Fruit fly (Drosophila melanogaster) whole organism, embryonic: ENCODE measurements around the gene CG8675.
A peak's percentile ranks its signal among the peaks of the same experiment; 100 is the strongest.

Experiments
- Adf1 ChIP-seq: fragments of 200-800 bp; sonication (Bioruptor generic); IDR thresholded peaks from 2 replicates; pipeline ENCODE4 v1.3.6; 2022; ENCODE audit warnings: missing biosample characterization, missing genetic modification characterization
- Awh ChIP-seq: fragments of 200-800 bp; sonication (Bioruptor generic); IDR thresholded peaks from 2 replicates; pipeline ENCODE4, ENCODE4 v1.3.6; 2022; ENCODE audit warnings: missing biosample characterization, missing genetic modification characterization
- Bgb ChIP-seq: fragments of 200-800 bp; sonication (Bioruptor generic); IDR thresholded peaks from 2 replicates; pipeline ENCODE4 v1.3.6; 2022; ENCODE audit warnings: missing biosample characterization, missing genetic modification characterization; ENCODE audit not compliant: partially characterized antibody
- CG10462 ChIP-seq: fragments of 200-800 bp; sonication (Bioruptor generic); optimal IDR thresholded peaks from 2 replicates; lab custom pipeline; 2016; ENCODE audit warnings: missing biosample characterization, missing genetic modification characterization
- CG10979 ChIP-seq: fragments of 200-800 bp; sonication (Bioruptor generic); optimal IDR thresholded peaks from 2 replicates; lab custom pipeline; 2018; ENCODE audit warnings: missing biosample characterization, mild to moderate bottlenecking, missing genetic modification characterization, moderate library complexity
- CG11456 ChIP-seq: fragments of 200-800 bp; sonication (Bioruptor generic); IDR thresholded peaks from 3 replicates; pipeline ENCODE4 v1.3.6; 2022; ENCODE audit warnings: missing biosample characterization, missing genetic modification characterization
- CG12769 ChIP-seq: fragments of 200-800 bp; sonication (Bioruptor generic); optimal IDR thresholded peaks from 2 replicates; lab custom pipeline; 2019; ENCODE audit warnings: missing biosample characterization, mild to moderate bottlenecking, missing genetic modification characterization, moderate library complexity
- CG14965 ChIP-seq: fragments of 200-800 bp; sonication (Bioruptor generic); optimal IDR thresholded peaks from 2 replicates; lab custom pipeline; 2016; ENCODE audit warnings: missing biosample characterization, missing genetic modification characterization, borderline replicate concordance
- CG2120 ChIP-seq: fragments of 200-800 bp; sonication (Bioruptor generic); optimal IDR thresholded peaks from 3 replicates; lab custom pipeline; 2016; ENCODE audit warnings: missing biosample characterization, missing genetic modification characterization
- CG3065 ChIP-seq: fragments of 200-800 bp; sonication (Bioruptor generic); optimal IDR thresholded peaks from 2 replicates; lab custom pipeline; 2016; ENCODE audit warnings: missing biosample characterization, missing genetic modification characterization
- CG32772 ChIP-seq: fragments of 200-800 bp; sonication (Bioruptor generic); IDR thresholded peaks from 2 replicates; pipeline ENCODE4 v1.3.6; 2022; ENCODE audit warnings: missing biosample characterization, missing genetic modification characterization
- CG3281 ChIP-seq: fragments of 200-800 bp; sonication (Bioruptor generic); optimal IDR thresholded peaks from 3 replicates; lab custom pipeline; 2017; ENCODE audit warnings: missing biosample characterization, mild to moderate bottlenecking, missing genetic modification characterization
- CG3838 ChIP-seq: fragments of 200-800 bp; sonication (Bioruptor generic); optimal IDR thresholded peaks from 3 replicates; lab custom pipeline; 2016; ENCODE audit warnings: missing biosample characterization, missing genetic modification characterization
- CG43689 ChIP-seq: fragments of 200-800 bp; sonication (Bioruptor generic); IDR thresholded peaks from 2 replicates; pipeline ENCODE4 v1.3.6; 2022; ENCODE audit warnings: missing biosample characterization, missing genetic modification characterization
- CG6654 ChIP-seq: fragments of 200-800 bp; sonication (Bioruptor generic); optimal IDR thresholded peaks from 2 replicates; lab custom pipeline; 2017; ENCODE audit warnings: missing biosample characterization, mild to moderate bottlenecking, missing genetic modification characterization
- CG6854 ChIP-seq: fragments of 200-800 bp; sonication (Bioruptor generic); optimal IDR thresholded peaks from 3 replicates; lab custom pipeline; 2017; ENCODE audit warnings: missing biosample characterization, mild to moderate bottlenecking, missing genetic modification characterization
- CG7839 ChIP-seq: fragments of 200-800 bp; sonication (Bioruptor generic); optimal IDR thresholded peaks from 3 replicates; lab custom pipeline; 2018; ENCODE audit warnings: missing biosample characterization, mild to moderate bottlenecking, missing genetic modification characterization, moderate library complexity
- CG8290 ChIP-seq, 3 experiments: fragments of 200-800 bp; sonication (Bioruptor generic); optimal IDR thresholded peaks; 2 replicates each; lab custom pipeline; 2016 to 2019; ENCODE audit warnings: missing biosample characterization in 3 of 3, missing genetic modification characterization in 3 of 3, mild to moderate bottlenecking in 2 of 3, moderate library complexity in 1 of 3
- CG9437 ChIP-seq: fragments of 200-800 bp; sonication (Bioruptor generic); optimal IDR thresholded peaks from 2 replicates; lab custom pipeline; 2018; ENCODE audit warnings: missing biosample characterization, mild to moderate bottlenecking, missing genetic modification characterization
- CHES-1-like ChIP-seq: fragments of 200-800 bp; sonication (Bioruptor generic); optimal IDR thresholded peaks from 2 replicates; lab custom pipeline; 2016; ENCODE audit warnings: missing biosample characterization, missing genetic modification characterization
- CoRest ChIP-seq: fragments of 200-800 bp; sonication (Bioruptor generic); optimal IDR thresholded peaks from 3 replicates; lab custom pipeline; 2018; ENCODE audit warnings: missing biosample characterization, mild to moderate bottlenecking, missing genetic modification characterization, moderate library complexity
- Dip2 ChIP-seq: fragments of 200-800 bp; sonication (Bioruptor generic); IDR thresholded peaks from 2 replicates; pipeline ENCODE4 v1.3.6; 2022; ENCODE audit warnings: missing biosample characterization, missing genetic modification characterization
- Doc2 ChIP-seq: fragments of 200-800 bp; sonication (Bioruptor generic); IDR thresholded peaks from 2 replicates; pipeline ENCODE4 v1.3.6; 2022; ENCODE audit warnings: missing biosample characterization, missing genetic modification characterization
- Dp ChIP-seq: fragments of 200-800 bp; sonication (Bioruptor generic); optimal IDR thresholded peaks from 2 replicates; lab custom pipeline; 2018; ENCODE audit warnings: missing biosample characterization, mild to moderate bottlenecking, missing genetic modification characterization, moderate library complexity
- Dref ChIP-seq: fragments of 200-800 bp; sonication (Bioruptor generic); IDR thresholded peaks from 2 replicates; pipeline ENCODE4 v1.3.6; 2022; ENCODE audit warnings: missing biosample characterization, missing genetic modification characterization
- E2f2 ChIP-seq: fragments of 200-800 bp; sonication (Bioruptor generic); IDR thresholded peaks from 2 replicates; pipeline ENCODE4 v1.3.6; 2022; ENCODE audit warnings: missing biosample characterization, missing genetic modification characterization
- HLH54F ChIP-seq: fragments of 200-800 bp; sonication (Bioruptor generic); optimal IDR thresholded peaks from 3 replicates; lab custom pipeline; 2016; ENCODE audit warnings: missing biosample characterization, missing genetic modification characterization
- Kr ChIP-seq: fragments of 200-800 bp; sonication (Bioruptor generic); optimal IDR thresholded peaks from 2 replicates; lab custom pipeline; 2017; ENCODE audit warnings: missing biosample characterization, mild to moderate bottlenecking, missing genetic modification characterization
- Oaz ChIP-seq: fragments of 200-800 bp; sonication (Bioruptor generic); IDR thresholded peaks from 2 replicates; pipeline ENCODE4 v1.3.6; 2022; ENCODE audit warnings: missing biosample characterization, missing genetic modification characterization
- Ptx1 ChIP-seq: fragments of 200-800 bp; sonication (Bioruptor generic); IDR thresholded peaks from 2 replicates; pipeline ENCODE4 v1.3.6; 2022; ENCODE audit warnings: missing biosample characterization, missing genetic modification characterization
- Ravus ChIP-seq: fragments of 200-800 bp; sonication (Bioruptor generic); IDR thresholded peaks from 2 replicates; pipeline ENCODE4 v1.3.6; 2022; ENCODE audit warnings: missing biosample characterization, missing genetic modification characterization
- Sin3A ChIP-seq: fragments of >200 bp; optimal IDR thresholded peaks from 2 replicates; lab custom pipeline; 2018
- Spps ChIP-seq: fragments of 200-800 bp; sonication (Bioruptor generic); optimal IDR thresholded peaks from 2 replicates; lab custom pipeline; 2018; ENCODE audit warnings: missing biosample characterization, mild to moderate bottlenecking, missing genetic modification characterization
- Sry-β ChIP-seq: fragments of 200-800 bp; sonication (Bioruptor generic); optimal IDR thresholded peaks from 2 replicates; lab custom pipeline; 2018; ENCODE audit warnings: missing biosample characterization, mild to moderate bottlenecking, missing genetic modification characterization, moderate library complexity
- TFAM ChIP-seq: fragments of 200-800 bp; sonication (Bioruptor generic); optimal IDR thresholded peaks from 2 replicates; lab custom pipeline; 2017; ENCODE audit warnings: missing biosample characterization, missing genetic modification characterization, inconsistent platforms
- Vsx1 ChIP-seq: fragments of 200-800 bp; sonication (Bioruptor generic); optimal IDR thresholded peaks from 2 replicates; lab custom pipeline; 2017; ENCODE audit warnings: missing biosample characterization, mild to moderate bottlenecking, missing genetic modification characterization, missing genetic modification reagents
- chif ChIP-seq, 2 experiments: fragments of 200-800 bp; sonication (Bioruptor generic); optimal IDR thresholded peaks; 3 replicates each; lab custom pipeline; 2016; ENCODE audit warnings: missing biosample characterization in 2 of 2, missing genetic modification characterization in 2 of 2
- chn ChIP-seq: fragments of 200-800 bp; sonication (Bioruptor generic); optimal IDR thresholded peaks from 2 replicates; lab custom pipeline; 2016; ENCODE audit warnings: missing biosample characterization, missing genetic modification characterization
- danr ChIP-seq: fragments of 200-800 bp; sonication (Bioruptor generic); IDR thresholded peaks from 2 replicates; pipeline ENCODE4 v1.3.6; 2022; ENCODE audit warnings: missing biosample characterization, missing genetic modification characterization
- dati ChIP-seq: fragments of 200-800 bp; sonication (Bioruptor generic); IDR thresholded peaks from 2 replicates; pipeline ENCODE4 v1.3.6; 2022; ENCODE audit warnings: missing biosample characterization, missing genetic modification characterization
- dysf ChIP-seq: fragments of 200-800 bp; sonication (Bioruptor generic); IDR thresholded peaks from 3 replicates; pipeline ENCODE4 v1.3.6; 2022; ENCODE audit warnings: missing biosample characterization, missing genetic modification characterization
- fru ChIP-seq: fragments of >200 bp; optimal IDR thresholded peaks from 2 replicates; lab custom pipeline; 2017
- gcm2 ChIP-seq: fragments of 200-800 bp; sonication (Bioruptor generic); optimal IDR thresholded peaks from 2 replicates; lab custom pipeline; 2016; ENCODE audit warnings: missing biosample characterization, missing genetic modification characterization
- gfzf ChIP-seq: fragments of 200-800 bp; sonication (Bioruptor generic); optimal IDR thresholded peaks from 2 replicates; lab custom pipeline; 2016; ENCODE audit warnings: missing biosample characterization, mild to moderate bottlenecking, missing genetic modification characterization, moderate library complexity
- ham ChIP-seq: fragments of 200-800 bp; sonication (Bioruptor generic); IDR thresholded peaks from 2 replicates; pipeline ENCODE4 v1.3.6; 2022; ENCODE audit warnings: missing biosample characterization, missing genetic modification characterization
- jigr1 ChIP-seq: fragments of 200-800 bp; sonication (Bioruptor generic); IDR thresholded peaks from 3 replicates; pipeline ENCODE4 v1.3.6; 2022; ENCODE audit warnings: missing biosample characterization, missing genetic modification characterization
- kni ChIP-seq: fragments of 200-800 bp; sonication (Bioruptor generic); optimal IDR thresholded peaks from 3 replicates; lab custom pipeline; 2017; ENCODE audit warnings: mild to moderate bottlenecking, missing biosample characterization, missing genetic modification reagents, missing genetic modification characterization
- lab ChIP-seq: fragments of 200-800 bp; sonication (Bioruptor generic); optimal IDR thresholded peaks from 3 replicates; lab custom pipeline; 2017; ENCODE audit warnings: missing biosample characterization, missing genetic modification characterization, mild to moderate bottlenecking, moderate library complexity, missing genetic modification reagents
- onecut ChIP-seq: fragments of 200-800 bp; sonication (Bioruptor generic); IDR thresholded peaks from 2 replicates; pipeline ENCODE4 v1.3.6; 2022; ENCODE audit warnings: missing biosample characterization, missing genetic modification characterization
- pfk ChIP-seq: fragments of 200-800 bp; sonication (Bioruptor generic); optimal IDR thresholded peaks from 2 replicates; lab custom pipeline; 2018; ENCODE audit warnings: missing biosample characterization, mild to moderate bottlenecking, missing genetic modification characterization, moderate library complexity
- scrt ChIP-seq: fragments of 200-800 bp; sonication (Bioruptor generic); optimal IDR thresholded peaks from 2 replicates; lab custom pipeline; 2018; ENCODE audit warnings: missing biosample characterization, mild to moderate bottlenecking, missing genetic modification characterization, moderate library complexity
- sima ChIP-seq: fragments of 200-800 bp; sonication (Bioruptor generic); optimal IDR thresholded peaks from 2 replicates; lab custom pipeline; 2016; ENCODE audit warnings: missing biosample characterization, missing genetic modification characterization
- zen ChIP-seq: fragments of 200-800 bp; sonication (Bioruptor generic); optimal IDR thresholded peaks from 3 replicates; lab custom pipeline; 2018; ENCODE audit warnings: missing biosample characterization, mild to moderate bottlenecking, missing genetic modification characterization, moderate library complexity

The CG8675 gene

dm6 chrX:17226681-17227019 lies 22.7 kb downstream of the CG8675 start, which contains the start of gene CG10598 (continued):
- TF ChIP-seq CoRest (tag; lab: Kevin White, UChicago) = peak; percentile 24
- no peak for TF ChIP-seq CG3838 (GFP tag; lab: Kevin White, UChicago)
- TF ChIP-seq Sry-β (GFP tag; lab: Kevin White, UChicago) = no peak
- no peak for TF ChIP-seq TFAM
- no peak for TF ChIP-seq CHES-1-like (GFP tag; lab: Kevin White, UChicago)
- no peak for TF ChIP-seq CG12769 (tag; lab: Kevin White, UChicago)
- no peak for TF ChIP-seq chif (GFP tag; optimal IDR thresholded peaks at IDR 0.05; lab: Kevin White, UChicago)
- TF ChIP-seq Sin3A (lab: Kevin White, UChicago) = no peak
- no peak for TF ChIP-seq Spps
- no peak for TF ChIP-seq onecut (GFP tag; lab: Robert Waterston, UW)
- TF ChIP-seq CG10462 = no peak
- no peak for TF ChIP-seq fru (lab: Kevin White, UChicago)
- no peak for TF ChIP-seq Ravus (GFP tag; lab: Robert Waterston, UW)
- TF ChIP-seq chn (GFP tag; lab: Kevin White, UChicago) = no peak
- no peak for TF ChIP-seq dati (GFP tag; lab: Robert Waterston, UW)
- TF ChIP-seq CG3281 (GFP tag; lab: Kevin White, UChicago) = peak; percentile 12
- no peak for TF ChIP-seq CG9437 (GFP tag; lab: Kevin White, UChicago)
- no peak for TF ChIP-seq Doc2
- no peak for TF ChIP-seq jigr1 (GFP tag; lab: Robert Waterston, UW)
- no peak for TF ChIP-seq Vsx1 (GFP tag; lab: Kevin White, UChicago)
- no peak for TF ChIP-seq Dref (GFP tag; lab: Robert Waterston, UW)
- TF ChIP-seq Bgb (GFP tag; lab: Robert Waterston, UW) = no peak
- TF ChIP-seq Ptx1 (GFP tag; lab: Robert Waterston, UW) = peak; percentile 29; the same call in 1 of the 2 replicates
- TF ChIP-seq sima (GFP tag; lab: Kevin White, UChicago) = no peak
- no peak for TF ChIP-seq CG10979 (tag; lab: Kevin White, UChicago)
- no peak for TF ChIP-seq CG14965 (GFP tag; lab: Kevin White, UChicago)
- no peak for TF ChIP-seq scrt (GFP tag; lab: Kevin White, UChicago)
- no peak for TF ChIP-seq ham
- TF ChIP-seq CG7839 (tag; lab: Kevin White, UChicago) = peak; percentile 37
- no peak for TF ChIP-seq E2f2 (GFP tag; lab: Robert Waterston, UW)
- no peak for TF ChIP-seq Awh
- TF ChIP-seq CG3065 (GFP tag; lab: Kevin White, UChicago) = no peak
- TF ChIP-seq CG32772 (GFP tag; lab: Robert Waterston, UW) = 0 out of 2 replicates have a peak, but pooled peaks have one; percentile 15
- TF ChIP-seq CG43689 (GFP tag; lab: Robert Waterston, UW) = no peak
- no peak for TF ChIP-seq zen (tag; lab: Kevin White, UChicago)
- TF ChIP-seq CG6654 (GFP tag; lab: Kevin White, UChicago) = no peak
- TF ChIP-seq dysf (GFP tag; lab: Robert Waterston, UW) = peak; percentile 54; the same call in 2 of the 3 replicates
- no peak for TF ChIP-seq danr (GFP tag; lab: Robert Waterston, UW)
- no peak for TF ChIP-seq kni (GFP tag; lab: Kevin White, UChicago)
- no peak for TF ChIP-seq CG6854 (GFP tag; lab: Kevin White, UChicago)
- no peak for TF ChIP-seq gcm2 (GFP tag; lab: Kevin White, UChicago)
- TF ChIP-seq Oaz (GFP tag; lab: Robert Waterston, UW) = no peak
- peak; percentile 2 for TF ChIP-seq lab (GFP tag; lab: Kevin White, UChicago)
- no peak for TF ChIP-seq Adf1 (GFP tag; lab: Robert Waterston, UW)
- TF ChIP-seq HLH54F = no peak
- TF ChIP-seq Kr (GFP tag; lab: Kevin White, UChicago) = no peak
- no peak for TF ChIP-seq pfk (GFP tag; lab: Kevin White, UChicago)
- no peak for TF ChIP-seq CG8290 (GFP tag; optimal IDR thresholded peaks at IDR 0.05; lab: Kevin White, UChicago)
- no peak for TF ChIP-seq CG8290 (tag; optimal IDR thresholded peaks at IDR 0.05; lab: Kevin White, UChicago)
- TF ChIP-seq Dp (GFP tag; lab: Kevin White, UChicago) = no peak
- TF ChIP-seq gfzf (GFP tag; lab: Kevin White, UChicago) = no peak
- peak; percentile 29 for TF ChIP-seq CG2120 (GFP tag; lab: Kevin White, UChicago)
- no peak for TF ChIP-seq Dip2 (GFP tag; lab: Robert Waterston, UW)
- no peak for TF ChIP-seq CG11456
